Fruit fly (Drosophila melanogaster) whole organism, embryonic: Measurements from ENCODE around the gene CG10137.
A peak's percentile ranks its signal among the peaks of the same experiment; 100 is the strongest.

Source experiments
- BEAF-32 ChIP-seq: fragments of 200-800 bp; sonication (Bioruptor generic); optimal IDR thresholded peaks from 3 replicates; lab custom pipeline; 2017; ENCODE audit warnings: missing biosample characterization, missing genetic modification characterization, mild to moderate bottlenecking, moderate library complexity, missing genetic modification reagents
- CG10209 ChIP-seq: fragments of 200-800 bp; sonication (Bioruptor generic); optimal IDR thresholded peaks from 3 replicates; lab custom pipeline; 2017; ENCODE audit warnings: missing biosample characterization, mild to moderate bottlenecking, missing genetic modification characterization, missing genetic modification reagents
- CG12071 ChIP-seq: fragments of 200-800 bp; sonication (Bioruptor generic); optimal IDR thresholded peaks from 3 replicates; lab custom pipeline; 2018; ENCODE audit warnings: missing biosample characterization, mild to moderate bottlenecking, missing genetic modification characterization
- CG12659 ChIP-seq: fragments of 200-800 bp; sonication (Bioruptor generic); optimal IDR thresholded peaks from 3 replicates; lab custom pipeline; 2017; ENCODE audit warnings: mild to moderate bottlenecking, missing biosample characterization, missing genetic modification reagents, missing genetic modification characterization
- CG12942 ChIP-seq: fragments of 200-800 bp; sonication (Bioruptor generic); optimal IDR thresholded peaks from 3 replicates; lab custom pipeline; 2016; ENCODE audit warnings: missing biosample characterization, missing genetic modification characterization
- CG13296 ChIP-seq: fragments of 200-800 bp; sonication (Bioruptor generic); optimal IDR thresholded peaks from 3 replicates; lab custom pipeline; 2018; ENCODE audit warnings: missing biosample characterization, mild to moderate bottlenecking, missing genetic modification characterization
- CG13775 ChIP-seq: fragments of 200-800 bp; sonication (Bioruptor generic); optimal IDR thresholded peaks from 3 replicates; lab custom pipeline; 2017; ENCODE audit warnings: missing biosample characterization, mild to moderate bottlenecking, missing genetic modification characterization
- CG15696 ChIP-seq: fragments of 200-800 bp; sonication (Bioruptor generic); optimal IDR thresholded peaks from 2 replicates; lab custom pipeline; 2019; ENCODE audit warnings: missing biosample characterization, mild to moderate bottlenecking, missing genetic modification characterization, moderate library complexity
- CG17568 ChIP-seq: fragments of 200-800 bp; sonication (Bioruptor generic); optimal IDR thresholded peaks from 2 replicates; lab custom pipeline; 2018; ENCODE audit warnings: missing biosample characterization, mild to moderate bottlenecking, missing genetic modification characterization, moderate library complexity
- CG18619 ChIP-seq: fragments of 200-800 bp; sonication (Bioruptor generic); optimal IDR thresholded peaks from 3 replicates; lab custom pipeline; 2017; ENCODE audit warnings: missing biosample characterization, mild to moderate bottlenecking, missing genetic modification characterization
- CG2116 ChIP-seq: fragments of 200-800 bp; sonication (Bioruptor generic); optimal IDR thresholded peaks from 3 replicates; lab custom pipeline; 2018; ENCODE audit warnings: missing biosample characterization, mild to moderate bottlenecking, missing genetic modification characterization
- CG32532 ChIP-seq: fragments of 200-800 bp; sonication (Bioruptor generic); IDR thresholded peaks from 2 replicates; pipeline ENCODE4 v1.3.6; 2022; ENCODE audit warnings: missing biosample characterization, missing genetic modification characterization
- CG7556 ChIP-seq: fragments of 200-800 bp; sonication (Bioruptor generic); optimal IDR thresholded peaks from 2 replicates; lab custom pipeline; 2017; ENCODE audit warnings: missing biosample characterization, mild to moderate bottlenecking, missing genetic modification characterization
- CG8388 ChIP-seq: fragments of 200-800 bp; sonication (Bioruptor generic); optimal IDR thresholded peaks from 2 replicates; lab custom pipeline; 2019; ENCODE audit warnings: missing biosample characterization, mild to moderate bottlenecking, missing genetic modification characterization, moderate library complexity
- H2.0 ChIP-seq: fragments of 200-800 bp; sonication (Bioruptor generic); IDR thresholded peaks from 2 replicates; pipeline ENCODE4 v1.3.6; 2022; ENCODE audit warnings: missing biosample characterization, missing genetic modification characterization
- HHEX ChIP-seq: fragments of 200-800 bp; sonication (Bioruptor generic); optimal IDR thresholded peaks from 3 replicates; lab custom pipeline; 2017; ENCODE audit warnings: missing biosample characterization, mild to moderate bottlenecking, missing genetic modification characterization, missing genetic modification reagents
- HLH3B ChIP-seq: fragments of 200-800 bp; sonication (Bioruptor generic); IDR thresholded peaks from 2 replicates; pipeline ENCODE4 v1.3.6; 2022; ENCODE audit warnings: missing biosample characterization, missing genetic modification characterization
- HmgZ ChIP-seq: fragments of 200-800 bp; sonication (Bioruptor generic); optimal IDR thresholded peaks from 2 replicates; lab custom pipeline; 2018; ENCODE audit warnings: missing biosample characterization, mild to moderate bottlenecking, missing genetic modification characterization
- Hmx ChIP-seq: fragments of 200-800 bp; sonication (Bioruptor generic); optimal IDR thresholded peaks from 2 replicates; lab custom pipeline; 2016; ENCODE audit warnings: missing biosample characterization, missing genetic modification characterization
- MESR4 ChIP-seq: fragments of 200-800 bp; sonication (Bioruptor generic); optimal IDR thresholded peaks from 2 replicates; lab custom pipeline; 2018; ENCODE audit warnings: missing biosample characterization, mild to moderate bottlenecking, missing genetic modification characterization, moderate library complexity
- Max ChIP-seq: fragments of 200-800 bp; sonication (Bioruptor generic); optimal IDR thresholded peaks from 2 replicates; lab custom pipeline; 2016; ENCODE audit warnings: missing biosample characterization, mild to moderate bottlenecking, missing genetic modification characterization
- NC2α ChIP-seq: fragments of 200-800 bp; sonication (Bioruptor generic); optimal IDR thresholded peaks from 2 replicates; lab custom pipeline; 2016; ENCODE audit warnings: missing biosample characterization, missing genetic modification characterization
- Neu2 ChIP-seq: fragments of 200-800 bp; sonication (Bioruptor generic); optimal IDR thresholded peaks from 3 replicates; lab custom pipeline; 2016; ENCODE audit warnings: missing biosample characterization, missing genetic modification characterization, borderline replicate concordance
- PHDP ChIP-seq: fragments of 200-800 bp; sonication (Bioruptor generic); optimal IDR thresholded peaks from 3 replicates; lab custom pipeline; 2018; ENCODE audit warnings: missing biosample characterization, mild to moderate bottlenecking, missing genetic modification characterization, moderate library complexity
- Ravus ChIP-seq: fragments of 200-800 bp; sonication (Bioruptor generic); IDR thresholded peaks from 2 replicates; pipeline ENCODE4 v1.3.6; 2022; ENCODE audit warnings: missing biosample characterization, missing genetic modification characterization
- Side ChIP-seq: fragments of 200-800 bp; sonication (Bioruptor generic); optimal IDR thresholded peaks from 2 replicates; lab custom pipeline; 2016; ENCODE audit warnings: missing biosample characterization, missing genetic modification characterization
- Six4 ChIP-seq: fragments of 200-800 bp; sonication (Bioruptor generic); optimal IDR thresholded peaks from 2 replicates; lab custom pipeline; 2016; ENCODE audit warnings: missing biosample characterization, missing genetic modification characterization
- caup ChIP-seq: fragments of 200-800 bp; sonication (Bioruptor generic); optimal IDR thresholded peaks from 3 replicates; lab custom pipeline; 2017; ENCODE audit warnings: missing biosample characterization, mild to moderate bottlenecking, missing genetic modification characterization, moderate library complexity; ENCODE audit not compliant: severe bottlenecking
- crp ChIP-seq, 2 experiments: fragments of 200-800 bp; sonication (Bioruptor generic); optimal IDR thresholded peaks; 2 replicates in 1 of 2; 3 replicates in 1 of 2; lab custom pipeline; 2017; ENCODE audit warnings: missing biosample characterization in 2 of 2, missing genetic modification characterization in 2 of 2, mild to moderate bottlenecking in 1 of 2, moderate library complexity in 1 of 2
- dimm ChIP-seq: fragments of 200-800 bp; sonication (Bioruptor generic); IDR thresholded peaks from 2 replicates; pipeline ENCODE4 v1.3.6; 2022; ENCODE audit warnings: missing biosample characterization, missing genetic modification characterization
- eyg ChIP-seq: fragments of 200-800 bp; sonication (Bioruptor generic); optimal IDR thresholded peaks from 3 replicates; lab custom pipeline; 2016; ENCODE audit warnings: missing biosample characterization, missing genetic modification characterization
- fd64A ChIP-seq: fragments of 200-800 bp; sonication (Bioruptor generic); optimal IDR thresholded peaks from 3 replicates; lab custom pipeline; 2018; ENCODE audit warnings: missing biosample characterization, mild to moderate bottlenecking, missing genetic modification characterization
- grn ChIP-seq: fragments of 200-800 bp; sonication (Bioruptor generic); optimal IDR thresholded peaks from 3 replicates; lab custom pipeline; 2017; ENCODE audit warnings: missing biosample characterization, missing genetic modification characterization
- lab ChIP-seq: fragments of 200-800 bp; sonication (Bioruptor generic); optimal IDR thresholded peaks from 3 replicates; lab custom pipeline; 2017; ENCODE audit warnings: missing biosample characterization, missing genetic modification characterization, mild to moderate bottlenecking, moderate library complexity, missing genetic modification reagents
- lov ChIP-seq, 2 experiments: fragments of 200-800 bp in 1 of 2; fragments of >200 bp in 1 of 2; sonication (Bioruptor generic) in 1 of 2; IDR thresholded peaks in 1 of 2; optimal IDR thresholded peaks in 1 of 2; 2 replicates in 1 of 2; 3 replicates in 1 of 2; pipeline versions ENCODE4 v1.3.6 to Lab custom; 2017 to 2022; ENCODE audit warnings: missing biosample characterization in 1 of 2, missing genetic modification characterization in 1 of 2
- mirr ChIP-seq: fragments of 200-800 bp; sonication (Bioruptor generic); optimal IDR thresholded peaks from 3 replicates; lab custom pipeline; 2018; ENCODE audit warnings: missing biosample characterization, mild to moderate bottlenecking, missing genetic modification characterization
- mld ChIP-seq: fragments of 200-800 bp; sonication (Bioruptor generic); IDR thresholded peaks from 3 replicates; pipeline ENCODE4 v1.3.6; 2022; ENCODE audit warnings: missing biosample characterization, missing genetic modification characterization; ENCODE audit not compliant: partially characterized antibody
- nom ChIP-seq: fragments of 200-800 bp; sonication (Bioruptor generic); optimal IDR thresholded peaks from 2 replicates; lab custom pipeline; 2017; ENCODE audit warnings: missing biosample characterization, missing genetic modification characterization, mild to moderate bottlenecking, moderate library complexity, missing genetic modification reagents
- onecut ChIP-seq: fragments of 200-800 bp; sonication (Bioruptor generic); IDR thresholded peaks from 2 replicates; pipeline ENCODE4 v1.3.6; 2022; ENCODE audit warnings: missing biosample characterization, missing genetic modification characterization
- prd ChIP-seq, 3 experiments: fragments of >200 bp in 2 of 3; fragments of 200-800 bp in 1 of 3; sonication (Bioruptor generic) in 1 of 3; optimal IDR thresholded peaks in 2 of 3; IDR thresholded peaks in 1 of 3; 2 replicates in 2 of 3; 3 replicates in 1 of 3; pipeline versions ENCODE4 v1.3.6 to Lab custom; 2017 to 2022; ENCODE audit warnings: missing biosample characterization in 1 of 3, missing genetic modification characterization in 1 of 3
- ro ChIP-seq: fragments of 200-800 bp; sonication (Bioruptor generic); IDR thresholded peaks from 2 replicates; pipeline ENCODE4 v1.3.6; 2022; ENCODE audit warnings: missing biosample characterization, missing genetic modification characterization
- sima ChIP-seq: fragments of 200-800 bp; sonication (Bioruptor generic); optimal IDR thresholded peaks from 2 replicates; lab custom pipeline; 2016; ENCODE audit warnings: missing biosample characterization, missing genetic modification characterization
- slou ChIP-seq: fragments of 200-800 bp; sonication (Bioruptor generic); optimal IDR thresholded peaks from 3 replicates; lab custom pipeline; 2016; ENCODE audit warnings: missing biosample characterization, missing genetic modification characterization
- stwl ChIP-seq: fragments of 200-800 bp; sonication (Bioruptor generic); optimal IDR thresholded peaks from 3 replicates; lab custom pipeline; 2018; ENCODE audit warnings: missing biosample characterization, mild to moderate bottlenecking, missing genetic modification characterization, moderate library complexity
- trh ChIP-seq: fragments of 200-800 bp; sonication (Bioruptor generic); optimal IDR thresholded peaks from 2 replicates; lab custom pipeline; 2016; ENCODE audit warnings: missing biosample characterization, missing genetic modification characterization
- tup ChIP-seq: fragments of 200-800 bp; sonication (Bioruptor generic); optimal IDR thresholded peaks from 2 replicates; lab custom pipeline; 2016; ENCODE audit warnings: missing biosample characterization, mild to moderate bottlenecking, missing genetic modification characterization, moderate library complexity

Gene CG10137

dm6 chr2L:19546869-19547710, 20.6 kb downstream of the CG10137 start, which contains the start of gene CG10337 (continued):
- TF ChIP-seq mld (GFP tag; lab: Robert Waterston, UW) (no peak), dimm (no peak), HLH3B (GFP tag; lab: Robert Waterston, UW) (peak; percentile 36; the same call in 1 of the 2 replicates), HHEX (GFP tag; lab: Kevin White, UChicago) (peak; percentile 40), Neu2 (GFP tag; lab: Kevin White, UChicago) (no peak), eyg (GFP tag; lab: Kevin White, UChicago) (no peak), crp (GFP tag; optimal IDR thresholded peaks at IDR 0.05; lab: Kevin White, UChicago) (peak in 1 of 2 experiments; percentile 57), CG12659 (GFP tag; lab: Kevin White, UChicago) (peak; percentile 68), CG17568 (GFP tag; lab: Kevin White, UChicago) (peak; percentile 28), Hmx (no peak), BEAF-32 (GFP tag; lab: Kevin White, UChicago) (no peak), CG10209 (GFP tag; lab: Kevin White, UChicago) (peak; percentile 38), H2.0 (GFP tag; lab: Robert Waterston, UW) (no peak), stwl (tag; lab: Kevin White, UChicago) (no peak), ro (GFP tag; lab: Robert Waterston, UW) (no peak), caup (peak; percentile 53), Six4 (GFP tag; lab: Kevin White, UChicago) (peak; percentile 18), lov (optimal IDR thresholded peaks at IDR 0.05; lab: Kevin White, UChicago) (no peak), lov (GFP tag; IDR thresholded peaks at IDR 0.05; lab: Robert Waterston, UW) (no peak), fd64A (GFP tag; lab: Kevin White, UChicago) (peak; percentile 23), MESR4 (no peak), CG8388 (GFP tag; lab: Kevin White, UChicago) (peak; percentile 6), HmgZ (tag; lab: Kevin White, UChicago) (peak; percentile 18), CG13775 (GFP tag; lab: Kevin White, UChicago) (peak; percentile 8), CG32532 (GFP tag; lab: Robert Waterston, UW) (peak; percentile 49), prd (optimal IDR thresholded peaks at IDR 0.05; lab: Kevin White, UChicago) (no peak), prd (GFP tag; IDR thresholded peaks at IDR 0.05; lab: Robert Waterston, UW) (no peak; the same call in 2 of the 3 replicates), sima (GFP tag; lab: Kevin White, UChicago) (no peak), tup (GFP tag; lab: Kevin White, UChicago) (no peak), trh (GFP tag; lab: Kevin White, UChicago) (no peak), onecut (no peak), PHDP (peak; percentile 55), grn (GFP tag; lab: Kevin White, UChicago) (peak; percentile 31), CG18619 (peak; percentile 37), CG12071 (peak; percentile 60), lab (GFP tag; lab: Kevin White, UChicago) (peak; percentile 86), Ravus (GFP tag; lab: Robert Waterston, UW) (no peak), CG12942 (GFP tag; lab: Kevin White, UChicago) (no peak), CG13296 (GFP tag; lab: Kevin White, UChicago) (peak; percentile 68), mirr (GFP tag; lab: Kevin White, UChicago) (peak; percentile 42), nom (GFP tag; lab: Kevin White, UChicago) (peak; percentile 79), CG15696 (peak; percentile 19), CG2116 (peak; percentile 1), Side (GFP tag; lab: Kevin White, UChicago) (no peak), CG7556 (GFP tag; lab: Kevin White, UChicago) (peak; percentile 70), slou (GFP tag; lab: Kevin White, UChicago) (no peak), NC2α (GFP tag; lab: Kevin White, UChicago) (no peak), Max (no peak)
